Worm (Caenorhabditis elegans): Measurements from ENCODE around the gene B0294.1.

DNA sequence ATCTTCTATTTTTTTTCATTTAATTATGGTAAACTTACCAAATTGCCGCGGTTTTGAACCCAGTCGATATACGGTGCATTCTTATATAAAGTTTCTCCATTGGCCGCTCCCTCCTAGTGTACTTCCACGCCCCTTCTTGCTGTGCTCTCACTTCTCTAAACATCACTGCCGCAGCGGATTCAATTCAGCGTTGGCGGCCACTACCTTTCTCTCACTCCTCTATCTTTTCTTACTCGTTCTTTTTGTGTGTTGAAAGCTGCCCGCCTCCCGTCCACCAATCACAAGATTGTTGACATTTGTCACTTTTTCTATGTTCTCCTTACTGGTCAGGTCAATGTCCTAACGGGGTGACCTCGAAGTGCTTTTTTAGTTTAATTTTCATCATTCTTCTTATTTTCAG lies 26.2 kb downstream of the B0294.1 start:
- TF ChIP-seq die-1 (tag; optimal IDR thresholded peaks at IDR 0.05): no peak
- TF ChIP-seq F22D6.2 (tag; optimal IDR thresholded peaks at IDR 0.05): no peak
- no peak for TF ChIP-seq ama-1 (optimal IDR thresholded peaks at IDR 0.05)
- TF ChIP-seq ama-1 (GFP tag; optimal IDR thresholded peaks at IDR 0.05): no peak
- no peak for TF ChIP-seq lin-40 (tag; optimal IDR thresholded peaks at IDR 0.05)
- TF ChIP-seq lag-1 (GFP tag; IDR thresholded peaks at IDR 0.05): no peak

Data from whole organism, young adult.